Worm (Caenorhabditis elegans): Measurements from ENCODE around the gene str-236.

DNA sequence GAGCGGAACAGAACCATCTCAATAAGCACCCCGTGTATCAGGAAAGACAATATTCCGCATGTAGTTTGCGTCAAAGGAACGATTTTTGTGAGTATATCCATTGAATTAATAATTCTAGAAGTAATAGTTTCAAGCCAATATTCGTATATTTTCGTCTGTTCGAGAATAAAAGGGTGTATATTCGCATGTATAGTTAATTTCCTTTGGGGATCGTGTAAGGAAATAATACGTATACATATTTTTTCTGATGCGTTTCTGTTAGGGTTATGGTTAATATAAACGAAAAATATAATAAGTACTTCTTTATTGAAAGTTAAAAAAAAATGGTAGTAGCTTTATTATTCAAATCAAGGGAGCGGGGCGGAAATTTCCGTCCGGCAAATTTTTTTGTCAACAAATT, at the start of gene str-236:
- TF ChIP-seq hmbx-1 (tag; optimal IDR thresholded peaks at IDR 0.05) (no peak), flt-1 (GFP tag; IDR thresholded peaks at IDR 0.05) (no peak), ama-1 (optimal IDR thresholded peaks at IDR 0.05) (no peak), sea-1 (GFP tag; conservative IDR thresholded peaks at IDR 0.05) (no peak), ceh-36 (tag; optimal IDR thresholded peaks at IDR 0.05) (no peak), tbx-11 (GFP tag; IDR thresholded peaks at IDR 0.05) (no peak), hnd-1 (tag; optimal IDR thresholded peaks at IDR 0.05) (no peak), pes-1 (GFP tag; IDR thresholded peaks at IDR 0.05) (no peak), hmg-4 (GFP tag; optimal IDR thresholded peaks at IDR 0.05) (no peak), tra-4 (tag; optimal IDR thresholded peaks at IDR 0.05) (no peak), B0310.2 (tag; optimal IDR thresholded peaks at IDR 0.05) (no peak), F13C5.2 (tag; optimal IDR thresholded peaks at IDR 0.05) (no peak), ets-7 (tag; optimal IDR thresholded peaks at IDR 0.05) (no peak), tbx-37 (GFP tag; conservative IDR thresholded peaks at IDR 0.05) (no peak)

All from whole organism, early embryonic.